Fruit fly (Drosophila melanogaster): ENCODE results near the gene CG32262.

The CG32262 gene

dm6 chr3L:3765782-3766520, 44.0 kb downstream of the CG32262 start (continued):
- TF ChIP-seq CG7987 (GFP tag; optimal IDR thresholded peaks at IDR 0.05) (peak; percentile 70), CG11085 (GFP tag; IDR thresholded peaks at IDR 0.05) (peak; percentile 70), NC2α (GFP tag; optimal IDR thresholded peaks at IDR 0.05) (no peak), E2f2 (GFP tag; IDR thresholded peaks at IDR 0.05) (peak; percentile 55), Fer2 (tag; optimal IDR thresholded peaks at IDR 0.05) (peak; percentile 17), Dref (GFP tag; IDR thresholded peaks at IDR 0.05) (no peak), shn (GFP tag; optimal IDR thresholded peaks at IDR 0.05) (peak; percentile 13), CG33213 (GFP tag; optimal IDR thresholded peaks at IDR 0.05) (peak; percentile 39), CG10366 (GFP tag; IDR thresholded peaks at IDR 0.05) (peak; percentile 83), salm (tag; optimal IDR thresholded peaks at IDR 0.05) (peak; percentile 64), CG18476 (GFP tag; optimal IDR thresholded peaks at IDR 0.05) (no peak), CG42726 (GFP tag; IDR thresholded peaks at IDR 0.05; ENCODE audit: partially characterized antibody) (no peak), caup (GFP tag; optimal IDR thresholded peaks at IDR 0.05; ENCODE audit: severe bottlenecking) (peak; percentile 58), CG10209 (GFP tag; optimal IDR thresholded peaks at IDR 0.05) (peak; percentile 75), unpg (GFP tag; optimal IDR thresholded peaks at IDR 0.05) (peak; percentile 82), sim (GFP tag; IDR thresholded peaks at IDR 0.05) (no peak), Deaf1 (tag; optimal IDR thresholded peaks at IDR 0.05) (no peak), E2f1 (GFP tag; IDR thresholded peaks at IDR 0.05) (peak; percentile 69), CG2678 (tag; optimal IDR thresholded peaks at IDR 0.05) (peak; percentile 87), Lpt (GFP tag; optimal IDR thresholded peaks at IDR 0.05) (no peak), esg (GFP tag; conservative IDR thresholded peaks at IDR 0.05) (peak; percentile 65), en (GFP tag; optimal IDR thresholded peaks at IDR 0.05) (peak; percentile 19), ken (GFP tag; IDR thresholded peaks at IDR 0.05) (no peak; the same call in 2 of the 3 replicates), insv (GFP tag; optimal IDR thresholded peaks at IDR 0.05) (no peak), Sox102F (GFP tag; optimal IDR thresholded peaks at IDR 0.05) (peak; percentile 89), trem (tag; optimal IDR thresholded peaks at IDR 0.05) (no peak), Taf1 (GFP tag; IDR thresholded peaks at IDR 0.05) (peak; percentile 49; the same call in 1 of the 2 replicates), dimm (GFP tag; IDR thresholded peaks at IDR 0.05) (peak; percentile 50; the same call in 1 of the 2 replicates), pnt (GFP tag; optimal IDR thresholded peaks at IDR 0.05) (no peak), Sry-δ (GFP tag; optimal IDR thresholded peaks at IDR 0.05) (peak; percentile 4), NfI (GFP tag; optimal IDR thresholded peaks at IDR 0.05) (peak; percentile 68), nerfin-1 (tag; optimal IDR thresholded peaks at IDR 0.05) (peak; percentile 57), NFAT (GFP tag; IDR thresholded peaks at IDR 0.05) (0 out of 2 replicates have a peak, but pooled peaks have one; percentile 5), bsh (GFP tag; optimal IDR thresholded peaks at IDR 0.05) (peak; percentile 65 to 87), CG3163 (GFP tag; optimal IDR thresholded peaks at IDR 0.05) (peak; percentile 98), Dad (GFP tag; optimal IDR thresholded peaks at IDR 0.05) (no peak), slp2 (GFP tag; optimal IDR thresholded peaks at IDR 0.05) (no peak), Pdp1 (GFP tag; optimal IDR thresholded peaks at IDR 0.05) (peak; percentile 22 to 29), CG8290 (GFP tag; optimal IDR thresholded peaks at IDR 0.05) (no peak), CG8290 (tag; optimal IDR thresholded peaks at IDR 0.05) (peak; percentile 13 to 15), fru (optimal IDR thresholded peaks at IDR 0.05) (no peak), Poxn (GFP tag; IDR thresholded peaks at IDR 0.05) (no peak), gfzf (GFP tag; optimal IDR thresholded peaks at IDR 0.05) (no peak), Nf-YB (GFP tag; optimal IDR thresholded peaks at IDR 0.05) (peak; percentile 63), crol (GFP tag; IDR thresholded peaks at IDR 0.05) (no peak), CG15269 (tag; optimal IDR thresholded peaks at IDR 0.05) (peak; percentile 91), CG18262 (tag; optimal IDR thresholded peaks at IDR 0.05) (peak; percentile 79), CG13775 (GFP tag; optimal IDR thresholded peaks at IDR 0.05) (peak; percentile 37), cad (GFP tag; optimal IDR thresholded peaks at IDR 0.05) (no peak), CG3847 (GFP tag; IDR thresholded peaks at IDR 0.05) (peak; percentile 60; the same call in 1 of the 2 replicates)
